Fruit fly (Drosophila melanogaster): Measurements from ENCODE around the gene CG12155.
A peak's percentile ranks its signal among the peaks of the same experiment; 100 is the strongest.

Gene CG12155

DNA sequence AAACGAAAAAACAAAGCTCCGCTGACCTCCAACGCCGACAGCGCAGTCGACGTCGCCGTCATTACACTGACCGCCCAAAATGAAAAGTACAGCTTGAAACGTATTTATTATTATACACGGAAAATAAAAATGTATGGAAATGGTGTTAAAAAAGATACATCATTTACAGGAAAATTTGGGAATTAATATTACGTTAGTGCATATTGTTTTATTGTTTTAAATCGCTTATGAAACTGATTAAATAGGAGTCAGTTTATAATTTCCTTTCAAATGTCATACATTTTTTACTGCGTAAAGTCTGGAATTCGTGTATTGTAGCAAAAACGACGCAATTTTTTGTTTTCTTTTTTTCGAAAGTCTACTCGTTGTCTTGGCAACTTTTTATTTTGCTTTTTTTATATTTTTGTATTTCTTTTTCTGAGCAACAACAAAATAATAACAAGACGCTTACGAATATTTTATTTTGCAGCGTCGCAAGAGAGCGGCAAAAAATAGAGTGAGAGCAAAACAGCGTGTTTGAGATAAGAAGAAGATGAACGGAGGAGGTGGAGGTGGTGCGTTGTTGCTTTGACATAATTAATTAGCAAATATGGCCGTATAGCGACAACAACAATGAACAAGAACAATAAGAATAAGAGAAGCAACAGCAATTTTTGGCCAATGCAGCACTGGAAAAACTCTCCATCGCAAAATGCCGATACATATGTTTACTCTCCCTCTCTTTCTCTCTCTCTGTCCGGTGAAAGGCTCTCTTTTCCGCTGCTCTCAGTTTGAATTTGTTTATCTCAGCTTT is 36.4 kb upstream of the CG12155 start (continued):
- peak; percentile 47; the same call in 1 of the 3 replicates for TF ChIP-seq ase (GFP tag; IDR thresholded peaks at IDR 0.05)
- TF ChIP-seq CG7271 (tag; optimal IDR thresholded peaks at IDR 0.05) = no peak
- TF ChIP-seq Ets65A (GFP tag) = peak; percentile 94
- TF ChIP-seq CG7745 (tag; optimal IDR thresholded peaks at IDR 0.05) = no peak
- peak; percentile 82 for TF ChIP-seq CG18599 (GFP tag; optimal IDR thresholded peaks at IDR 0.05)
- TF ChIP-seq salm (tag; optimal IDR thresholded peaks at IDR 0.05) = peak; percentile 8
- TF ChIP-seq pho (GFP tag; optimal IDR thresholded peaks at IDR 0.05) = peak; percentile 79
- peak; percentile 22; the same call in 1 of the 3 replicates for TF ChIP-seq CG11560 (tag; IDR thresholded peaks at IDR 0.05)
- peak; percentile 77 for TF ChIP-seq Drgx (GFP tag; IDR thresholded peaks at IDR 0.05)
- TF ChIP-seq CG12942 (GFP tag; optimal IDR thresholded peaks at IDR 0.05) = peak; percentile 51
- TF ChIP-seq az2 (GFP tag; optimal IDR thresholded peaks at IDR 0.05) = peak; percentile 42
- TF ChIP-seq ap (GFP tag; IDR thresholded peaks at IDR 0.05) = 0 out of 2 replicates have a peak, but pooled peaks have one; percentile 6
- no peak for TF ChIP-seq ato (GFP tag; IDR thresholded peaks at IDR 0.05; ENCODE audit: partially characterized antibody)
- TF ChIP-seq CG6272 (GFP tag; IDR thresholded peaks at IDR 0.05) = 0 out of 2 replicates have a peak, but pooled peaks have one; percentile 6
- peak; percentile 59 for TF ChIP-seq ems (GFP tag; optimal IDR thresholded peaks at IDR 0.05)
- no peak for TF ChIP-seq CG9876 (GFP tag; optimal IDR thresholded peaks at IDR 0.05)
- peak; percentile 88 for TF ChIP-seq CG7556 (GFP tag; optimal IDR thresholded peaks at IDR 0.05)
- peak; percentile 52 for TF ChIP-seq NFAT (GFP tag; IDR thresholded peaks at IDR 0.05)
- peak; percentile 35 for TF ChIP-seq dm (GFP tag; optimal IDR thresholded peaks at IDR 0.05)
- TF ChIP-seq sens (GFP tag) = peak; percentile 95
- TF ChIP-seq Dek (tag; optimal IDR thresholded peaks at IDR 0.05) = peak; percentile 83
- peak; percentile 55 for TF ChIP-seq CG10462 (GFP tag; optimal IDR thresholded peaks at IDR 0.05)
- peak; percentile 34; the same call in 1 of the 2 replicates for TF ChIP-seq sob (GFP tag; IDR thresholded peaks at IDR 0.05)
- no peak for TF ChIP-seq Dref (GFP tag; IDR thresholded peaks at IDR 0.05)
- peak; percentile 58 to 69 for TF ChIP-seq dpn (GFP tag; optimal IDR thresholded peaks at IDR 0.05)
- TF ChIP-seq hth (optimal IDR thresholded peaks at IDR 0.05) = no peak
- TF ChIP-seq Pdp1 (GFP tag; optimal IDR thresholded peaks at IDR 0.05) = peak; percentile 47 to 63
- no peak for TF ChIP-seq CG3163 (GFP tag; optimal IDR thresholded peaks at IDR 0.05)
- TF ChIP-seq Awh (GFP tag; IDR thresholded peaks at IDR 0.05) = no peak
- no peak for TF ChIP-seq CG15479 (GFP tag; optimal IDR thresholded peaks at IDR 0.05)
- TF ChIP-seq fd102C (GFP tag; optimal IDR thresholded peaks at IDR 0.05) = no peak
- no peak for TF ChIP-seq CG10431 (GFP tag; optimal IDR thresholded peaks at IDR 0.05)
- peak; percentile 75 for TF ChIP-seq CG10209 (GFP tag; optimal IDR thresholded peaks at IDR 0.05)
- TF ChIP-seq CG4360 (GFP tag; IDR thresholded peaks at IDR 0.05) = peak; percentile 35; the same call in 1 of the 2 replicates
- peak; percentile 77 for TF ChIP-seq Max (GFP tag; optimal IDR thresholded peaks at IDR 0.05)
- TF ChIP-seq Nf-YA (GFP tag; IDR thresholded peaks at IDR 0.05) = peak; percentile 55
- TF ChIP-seq CG11504 (tag; optimal IDR thresholded peaks at IDR 0.05) = peak; percentile 73
- TF ChIP-seq CG7357 (GFP tag; IDR thresholded peaks at IDR 0.05) = peak; percentile 40; the same call in 1 of the 3 replicates
- TF ChIP-seq CG2120 (GFP tag; optimal IDR thresholded peaks at IDR 0.05) = peak; percentile 89
- no peak for TF ChIP-seq chm (GFP tag; IDR thresholded peaks at IDR 0.05)
- TF ChIP-seq gsb (GFP tag; IDR thresholded peaks at IDR 0.05) = peak; percentile 34
- TF ChIP-seq sim (GFP tag; IDR thresholded peaks at IDR 0.05) = no peak
- peak; percentile 33 for TF ChIP-seq da (GFP tag; optimal IDR thresholded peaks at IDR 0.05)
- no peak for TF ChIP-seq vnd (GFP tag; IDR thresholded peaks at IDR 0.05; ENCODE audit: partially characterized antibody)
- peak; percentile 59 for TF ChIP-seq ranshi (GFP tag; IDR thresholded peaks at IDR 0.05)
- no peak for TF ChIP-seq wek (GFP tag; optimal IDR thresholded peaks at IDR 0.05)
- peak; percentile 29 for TF ChIP-seq trem (tag; optimal IDR thresholded peaks at IDR 0.05)
- peak; percentile 56 for TF ChIP-seq tx (GFP tag; optimal IDR thresholded peaks at IDR 0.05)
- peak; percentile 39 for TF ChIP-seq CG12071 (GFP tag; optimal IDR thresholded peaks at IDR 0.05)
- no peak for TF ChIP-seq kni (GFP tag; optimal IDR thresholded peaks at IDR 0.05)

All from whole organism, embryonic.